Comparison of ENCODE assay signal across 5 fruit fly cellular contexts in the genomic region with DNA sequence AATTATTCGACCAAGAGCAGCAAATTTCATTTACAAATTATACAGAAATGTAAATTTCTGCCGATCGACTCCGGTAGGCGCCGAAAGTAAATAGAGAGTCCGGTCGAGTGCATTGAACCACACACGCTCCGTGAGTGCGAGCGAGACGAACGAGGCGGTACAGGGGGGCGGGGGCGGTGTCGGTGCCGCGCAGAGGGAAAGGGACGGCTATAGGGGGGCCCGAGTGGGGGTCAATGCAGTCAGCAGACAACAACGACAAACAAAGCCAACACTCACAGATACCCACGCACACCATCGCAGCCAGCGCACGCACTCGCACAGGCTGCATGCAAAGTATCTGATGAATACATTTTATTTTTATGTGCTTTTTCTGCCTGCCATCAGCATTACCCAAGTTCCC.
TF ChIP-seq lines count a peak whose summit lies in the region.

No protein-coding gene starts in this region.

- TF ChIP-seq CTCF in whole organism, embryonic (GFP tag; optimal IDR thresholded peaks at IDR 0.05; lab: Kevin White, UChicago): no peak

TF ChIP-seq in whole organism, 6 proteins besides CTCF, POLR2A, EP300 and RAD21:
- TF ChIP-seq EcR (GFP tag; optimal IDR thresholded peaks at IDR 0.05; lab: Kevin White, UChicago) (peak; percentile 96 to 97), pan (optimal IDR thresholded peaks at IDR 0.05; lab: Kevin White, UChicago) (no peak)

TF ChIP-seq in whole organism, embryonic, 481 proteins besides CTCF, POLR2A, EP300 and RAD21 (continues in another document):
- no peak for TF ChIP-seq CG3281 (GFP tag; optimal IDR thresholded peaks at IDR 0.05; lab: Kevin White, UChicago)
- TF ChIP-seq slbo (GFP tag; IDR thresholded peaks at IDR 0.05; lab: Robert Waterston, UW): no peak
- TF ChIP-seq crol (GFP tag; IDR thresholded peaks at IDR 0.05; lab: Robert Waterston, UW): peak; percentile 97
- 0 out of 3 replicates have a peak, but pooled peaks have one; percentile 38 for TF ChIP-seq Optix (GFP tag; IDR thresholded peaks at IDR 0.05; lab: Robert Waterston, UW)
- TF ChIP-seq Hr78 (GFP tag; optimal IDR thresholded peaks at IDR 0.05; lab: Kevin White, UChicago): peak in 1 of 2 experiments; percentile 96
- TF ChIP-seq Blimp-1 (GFP tag; optimal IDR thresholded peaks at IDR 0.05; lab: Kevin White, UChicago): peak; percentile 18
- no peak for TF ChIP-seq CG10959 (GFP tag; IDR thresholded peaks at IDR 0.05; lab: Robert Waterston, UW)
- peak; percentile 87 for TF ChIP-seq sr (GFP tag; IDR thresholded peaks at IDR 0.05; lab: Robert Waterston, UW)
- TF ChIP-seq gce (GFP tag; IDR thresholded peaks at IDR 0.05; lab: Robert Waterston, UW): peak; percentile 43; the same call in 1 of the 3 replicates
- no peak for TF ChIP-seq CG6254 (GFP tag; optimal IDR thresholded peaks at IDR 0.05; lab: Kevin White, UChicago)
- TF ChIP-seq Bgb (GFP tag; IDR thresholded peaks at IDR 0.05; lab: Robert Waterston, UW; ENCODE audit: partially characterized antibody): no peak
- TF ChIP-seq CG2129 (GFP tag; IDR thresholded peaks at IDR 0.05; lab: Robert Waterston, UW; ENCODE audit: partially characterized antibody): no peak
- no peak for TF ChIP-seq Taf1 (GFP tag; IDR thresholded peaks at IDR 0.05; lab: Robert Waterston, UW)
- 0 out of 3 replicates have a peak, but pooled peaks have one; percentile 26 for TF ChIP-seq so (GFP tag; IDR thresholded peaks at IDR 0.05; lab: Robert Waterston, UW)
- TF ChIP-seq Sox100B (GFP tag; optimal IDR thresholded peaks at IDR 0.05; lab: Kevin White, UChicago): no peak
- TF ChIP-seq E2f2 (GFP tag; IDR thresholded peaks at IDR 0.05; lab: Robert Waterston, UW): no peak
- TF ChIP-seq knrl (GFP tag; IDR thresholded peaks at IDR 0.05; lab: Robert Waterston, UW; ENCODE audit: partially characterized antibody): 0 out of 3 replicates have a peak, but pooled peaks have one; percentile 7
- TF ChIP-seq bcd (GFP tag; optimal IDR thresholded peaks at IDR 0.05; lab: Kevin White, UChicago): no peak
- 0 out of 3 replicates have a peak, but pooled peaks have one; percentile 19 for TF ChIP-seq CG2199 (GFP tag; IDR thresholded peaks at IDR 0.05; lab: Robert Waterston, UW)

TF ChIP-seq in whole organism, prepupa, 60 proteins besides CTCF, POLR2A, EP300 and RAD21 (continues in another document):
- TF ChIP-seq CG6854 (GFP tag; optimal IDR thresholded peaks at IDR 0.05; lab: Kevin White, UChicago) (peak; percentile 26), CG9139 (GFP tag; optimal IDR thresholded peaks at IDR 0.05; lab: Kevin White, UChicago) (no peak), salr (GFP tag; optimal IDR thresholded peaks at IDR 0.05; lab: Kevin White, UChicago) (no peak), Hr38 (GFP tag; optimal IDR thresholded peaks at IDR 0.05; lab: Kevin White, UChicago) (no peak), CG8319 (GFP tag; optimal IDR thresholded peaks at IDR 0.05; lab: Kevin White, UChicago) (no peak), Eip75B (GFP tag; optimal IDR thresholded peaks at IDR 0.05; lab: Kevin White, UChicago) (no peak), spab (GFP tag; optimal IDR thresholded peaks at IDR 0.05; lab: Kevin White, UChicago) (no peak), CG32006 (GFP tag; optimal IDR thresholded peaks at IDR 0.05; lab: Kevin White, UChicago) (no peak), Ets21C (GFP tag; optimal IDR thresholded peaks at IDR 0.05; lab: Kevin White, UChicago) (no peak), Hr39 (GFP tag; optimal IDR thresholded peaks at IDR 0.05; lab: Kevin White, UChicago) (no peak), fd59A (GFP tag; optimal IDR thresholded peaks at IDR 0.05; lab: Kevin White, UChicago) (no peak), lz (GFP tag; optimal IDR thresholded peaks at IDR 0.05; lab: Kevin White, UChicago) (no peak), Hr4 (GFP tag; optimal IDR thresholded peaks at IDR 0.05; lab: Kevin White, UChicago) (no peak), CG3919 (GFP tag; optimal IDR thresholded peaks at IDR 0.05; lab: Kevin White, UChicago) (no peak), OdsH (GFP tag; optimal IDR thresholded peaks at IDR 0.05; lab: Kevin White, UChicago) (no peak), CG15336 (GFP tag; IDR thresholded peaks at IDR 0.05; lab: Robert Waterston, UW) (0 out of 2 replicates have a peak, but pooled peaks have one; percentile 7), ss (GFP tag; optimal IDR thresholded peaks at IDR 0.05; lab: Kevin White, UChicago) (peak in 1 of 2 experiments; percentile 84), CG1621 (tag; optimal IDR thresholded peaks at IDR 0.05; lab: Kevin White, UChicago) (no peak), Blimp-1 (GFP tag; optimal IDR thresholded peaks at IDR 0.05; lab: Kevin White, UChicago) (peak; percentile 56), Gug (GFP tag; IDR thresholded peaks at IDR 0.05; lab: Robert Waterston, UW) (peak; percentile 37; the same call in 1 of the 2 replicates), svp (GFP tag; lab: Kevin White, UChicago) (peak; percentile 96), eg (GFP tag; IDR thresholded peaks at IDR 0.05; lab: Robert Waterston, UW) (peak; percentile 42; the same call in 1 of the 3 replicates)

TF ChIP-seq in whole organism, pupa, 21 proteins besides CTCF, POLR2A, EP300 and RAD21:
- TF ChIP-seq EcR (GFP tag; optimal IDR thresholded peaks at IDR 0.05; lab: Kevin White, UChicago): peak; percentile 99
- TF ChIP-seq CG15710 (tag; optimal IDR thresholded peaks at IDR 0.05; lab: Kevin White, UChicago): no peak
- TF ChIP-seq Pif1A (GFP tag; optimal IDR thresholded peaks at IDR 0.05; lab: Kevin White, UChicago): no peak
- TF ChIP-seq Pif1B (GFP tag; optimal IDR thresholded peaks at IDR 0.05; lab: Kevin White, UChicago): no peak
- TF ChIP-seq fd96Ca (GFP tag; IDR thresholded peaks at IDR 0.05; lab: Robert Waterston, UW): peak; percentile 57; the same call in 1 of the 3 replicates
- peak; percentile 63; the same call in 1 of the 2 replicates for TF ChIP-seq CG32121 (GFP tag; IDR thresholded peaks at IDR 0.05; lab: Robert Waterston, UW)
- TF ChIP-seq CG34367 (tag; optimal IDR thresholded peaks at IDR 0.05; lab: Kevin White, UChicago): no peak
- TF ChIP-seq gl (tag; optimal IDR thresholded peaks at IDR 0.05; lab: Kevin White, UChicago): no peak
- no peak for TF ChIP-seq D1 (tag; optimal IDR thresholded peaks at IDR 0.05; lab: Kevin White, UChicago)
- TF ChIP-seq CG12605 (GFP tag; IDR thresholded peaks at IDR 0.05; lab: Robert Waterston, UW): peak; percentile 42; the same call in 1 of the 2 replicates
- peak; percentile 8 for TF ChIP-seq Ets98B (GFP tag; IDR thresholded peaks at IDR 0.05; lab: Robert Waterston, UW)
- TF ChIP-seq rn (GFP tag; IDR thresholded peaks at IDR 0.05; lab: Robert Waterston, UW): 0 out of 2 replicates have a peak, but pooled peaks have one; percentile 9
- TF ChIP-seq CG8301 (tag; optimal IDR thresholded peaks at IDR 0.05; lab: Kevin White, UChicago): no peak
- no peak for TF ChIP-seq CG10348 (GFP tag; IDR thresholded peaks at IDR 0.05; lab: Robert Waterston, UW)
- no peak for TF ChIP-seq CG14655 (GFP tag; optimal IDR thresholded peaks at IDR 0.05; lab: Kevin White, UChicago)
- no peak for TF ChIP-seq CG8159 (tag; optimal IDR thresholded peaks at IDR 0.05; lab: Kevin White, UChicago)
- TF ChIP-seq Snoo (tag; optimal IDR thresholded peaks at IDR 0.05; lab: Kevin White, UChicago): no peak
- TF ChIP-seq CG17806 (tag; optimal IDR thresholded peaks at IDR 0.05; lab: Kevin White, UChicago): no peak
- TF ChIP-seq CG9948 (tag; optimal IDR thresholded peaks at IDR 0.05; lab: Kevin White, UChicago): no peak
- TF ChIP-seq CG13204 (GFP tag; optimal IDR thresholded peaks at IDR 0.05; lab: Kevin White, UChicago): peak; percentile 91
- TF ChIP-seq CG4496 (GFP tag; IDR thresholded peaks at IDR 0.05; lab: Robert Waterston, UW): peak; percentile 57
TF ChIP-seq in whole organism, pupa: peak in this region for 8.

TF ChIP-seq in whole organism, wandering third instar larva, 38 proteins besides CTCF, POLR2A, EP300 and RAD21:
- TF ChIP-seq Dfd (GFP tag; optimal IDR thresholded peaks at IDR 0.05; lab: Kevin White, UChicago) (peak; percentile 53), rgr (GFP tag; optimal IDR thresholded peaks at IDR 0.05; lab: Kevin White, UChicago) (peak; percentile 3), HLH106 (tag; optimal IDR thresholded peaks at IDR 0.05; lab: Kevin White, UChicago) (peak; percentile 3), Hnf4 (GFP tag; optimal IDR thresholded peaks at IDR 0.05; lab: Kevin White, UChicago) (no peak), Sp1 (GFP tag; optimal IDR thresholded peaks at IDR 0.05; lab: Kevin White, UChicago) (peak; percentile 9), Vsx2 (GFP tag; optimal IDR thresholded peaks at IDR 0.05; lab: Kevin White, UChicago; ENCODE audit: partially characterized antibody) (no peak), psq (GFP tag; optimal IDR thresholded peaks at IDR 0.05; lab: Kevin White, UChicago) (peak; percentile 4), Rel (GFP tag; optimal IDR thresholded peaks at IDR 0.05; lab: Kevin White, UChicago) (no peak), Rel (tag; optimal IDR thresholded peaks at IDR 0.05; lab: Kevin White, UChicago) (peak; percentile 83), N (GFP tag; optimal IDR thresholded peaks at IDR 0.05; lab: Kevin White, UChicago) (no peak)
